Fruit fly (Drosophila melanogaster): Measurements from ENCODE around the gene CG8100.

Gene CG8100

DNA sequence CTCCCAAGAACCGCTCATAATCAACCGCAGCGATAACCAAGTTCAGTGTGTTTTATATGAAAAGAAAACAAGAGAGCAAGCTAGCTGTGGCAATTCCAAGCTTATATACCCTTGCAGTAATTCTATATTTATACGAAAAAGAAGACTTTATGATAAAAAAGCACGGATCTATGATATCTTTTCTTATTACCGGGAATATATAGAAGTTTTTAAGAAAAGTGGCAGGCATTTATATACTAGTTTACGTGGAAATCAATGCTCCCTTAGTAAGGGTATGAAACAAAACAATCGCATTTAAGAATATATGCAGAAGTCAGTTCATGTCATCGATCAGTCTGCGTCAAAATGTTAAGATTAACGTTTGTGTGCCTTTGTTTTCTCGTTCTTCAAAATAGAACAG is at the start of gene CG8100:
Gene CG8100, plus strand, starts transcription at position 333 of the 400 bp plus-strand sequence.
- TF ChIP-seq CG17806 (tag; optimal IDR thresholded peaks at IDR 0.05) (no peak), CG9948 (tag; optimal IDR thresholded peaks at IDR 0.05) (no peak), CG10348 (GFP tag; IDR thresholded peaks at IDR 0.05) (no peak), Pif1B (GFP tag; optimal IDR thresholded peaks at IDR 0.05) (peak; percentile 40), D1 (tag; optimal IDR thresholded peaks at IDR 0.05) (no peak), CG8301 (tag; optimal IDR thresholded peaks at IDR 0.05) (peak; percentile 70), CG13204 (GFP tag; optimal IDR thresholded peaks at IDR 0.05) (no peak), CG15710 (tag; optimal IDR thresholded peaks at IDR 0.05) (peak; percentile 65), gl (tag; optimal IDR thresholded peaks at IDR 0.05) (no peak), CG32121 (GFP tag; IDR thresholded peaks at IDR 0.05) (no peak), CG34367 (tag; optimal IDR thresholded peaks at IDR 0.05) (peak; percentile 43), CG14655 (GFP tag; optimal IDR thresholded peaks at IDR 0.05) (peak; percentile 76), CG4496 (GFP tag; IDR thresholded peaks at IDR 0.05) (no peak), rn (GFP tag; IDR thresholded peaks at IDR 0.05) (no peak), Snoo (tag; optimal IDR thresholded peaks at IDR 0.05) (peak; percentile 61), Pif1A (GFP tag; optimal IDR thresholded peaks at IDR 0.05) (peak; percentile 63), CG12605 (GFP tag; IDR thresholded peaks at IDR 0.05) (no peak), Ets98B (GFP tag; IDR thresholded peaks at IDR 0.05) (peak; percentile 69; the same call in 1 of the 2 replicates), EcR (GFP tag; optimal IDR thresholded peaks at IDR 0.05) (peak; percentile 51), CG8159 (tag; optimal IDR thresholded peaks at IDR 0.05) (peak; percentile 84), fd96Ca (GFP tag; IDR thresholded peaks at IDR 0.05) (no peak)

DNA sequence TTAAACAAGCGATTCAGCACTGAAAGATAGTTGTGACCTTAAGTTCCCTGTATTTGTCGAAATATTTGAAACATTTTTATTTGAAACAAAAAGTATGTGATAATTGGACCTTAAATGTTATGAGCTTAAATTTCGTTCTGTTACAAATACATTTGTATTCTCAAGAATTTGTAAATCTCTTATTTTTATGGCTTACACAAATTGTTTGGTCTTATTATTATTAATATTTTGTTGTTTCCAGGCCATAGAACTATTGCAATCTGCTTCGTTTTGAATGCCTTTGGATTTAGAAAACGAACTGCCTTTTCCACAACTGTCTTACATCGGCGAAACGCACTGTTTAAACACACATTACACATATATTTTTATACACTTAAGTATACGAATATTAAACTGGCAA is 48.9 kb upstream of the CG8100 start, which contains the start of gene CG6661:
Gene CG6661, plus strand, starts transcription at position 301 of the 400 bp plus-strand sequence.
- TF ChIP-seq CG9948 (tag; optimal IDR thresholded peaks at IDR 0.05), result no peak
- no peak for TF ChIP-seq CG4496 (GFP tag; IDR thresholded peaks at IDR 0.05)
- no peak for TF ChIP-seq CG32121 (GFP tag; IDR thresholded peaks at IDR 0.05)
- no peak for TF ChIP-seq Pif1B (GFP tag; optimal IDR thresholded peaks at IDR 0.05)
- no peak for TF ChIP-seq D1 (tag; optimal IDR thresholded peaks at IDR 0.05)
- TF ChIP-seq CG17806 (tag; optimal IDR thresholded peaks at IDR 0.05), result no peak
- no peak for TF ChIP-seq CG8301 (tag; optimal IDR thresholded peaks at IDR 0.05)
- TF ChIP-seq CG10348 (GFP tag; IDR thresholded peaks at IDR 0.05), result no peak
- TF ChIP-seq EcR (GFP tag; optimal IDR thresholded peaks at IDR 0.05), result no peak
- TF ChIP-seq CG34367 (tag; optimal IDR thresholded peaks at IDR 0.05), result no peak

DNA sequence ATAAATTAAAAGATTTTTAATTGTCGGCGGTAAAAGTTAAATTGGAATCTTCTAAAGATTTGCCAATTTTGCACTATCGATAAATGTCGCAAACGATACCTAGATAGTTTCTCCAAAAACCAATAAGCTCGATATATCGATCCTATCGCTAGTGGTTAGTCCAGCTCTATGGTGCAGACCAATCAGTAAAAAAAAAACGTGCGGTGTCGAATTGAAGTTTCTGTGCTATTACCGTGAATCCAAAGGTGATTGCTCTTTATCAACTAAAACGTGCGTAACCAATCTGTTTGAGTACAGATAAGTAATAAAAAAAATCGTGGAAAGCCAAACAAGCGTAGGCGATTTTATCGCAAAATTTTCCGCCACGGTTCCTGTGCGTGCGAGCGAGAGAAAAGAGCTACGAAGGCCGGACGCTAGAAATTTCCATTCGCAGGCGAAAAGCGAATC is 46.5 kb upstream of the CG8100 start, which contains the start of gene Hsp110:
Gene Hsp110, plus strand, starts transcription at position 153 of the 447 bp plus-strand sequence.
- TF ChIP-seq Snoo (tag; optimal IDR thresholded peaks at IDR 0.05) (peak; percentile 14), CG17806 (tag; optimal IDR thresholded peaks at IDR 0.05) (no peak), EcR (GFP tag; optimal IDR thresholded peaks at IDR 0.05) (peak; percentile 77), CG8301 (tag; optimal IDR thresholded peaks at IDR 0.05) (peak; percentile 16), CG8159 (tag; optimal IDR thresholded peaks at IDR 0.05) (peak; percentile 12), Pif1A (GFP tag; optimal IDR thresholded peaks at IDR 0.05) (no peak), Ets98B (GFP tag; IDR thresholded peaks at IDR 0.05) (peak; percentile 37; the same call in 1 of the 2 replicates), fd96Ca (GFP tag; IDR thresholded peaks at IDR 0.05) (0 out of 3 replicates have a peak, but pooled peaks have one; percentile 24)

DNA sequence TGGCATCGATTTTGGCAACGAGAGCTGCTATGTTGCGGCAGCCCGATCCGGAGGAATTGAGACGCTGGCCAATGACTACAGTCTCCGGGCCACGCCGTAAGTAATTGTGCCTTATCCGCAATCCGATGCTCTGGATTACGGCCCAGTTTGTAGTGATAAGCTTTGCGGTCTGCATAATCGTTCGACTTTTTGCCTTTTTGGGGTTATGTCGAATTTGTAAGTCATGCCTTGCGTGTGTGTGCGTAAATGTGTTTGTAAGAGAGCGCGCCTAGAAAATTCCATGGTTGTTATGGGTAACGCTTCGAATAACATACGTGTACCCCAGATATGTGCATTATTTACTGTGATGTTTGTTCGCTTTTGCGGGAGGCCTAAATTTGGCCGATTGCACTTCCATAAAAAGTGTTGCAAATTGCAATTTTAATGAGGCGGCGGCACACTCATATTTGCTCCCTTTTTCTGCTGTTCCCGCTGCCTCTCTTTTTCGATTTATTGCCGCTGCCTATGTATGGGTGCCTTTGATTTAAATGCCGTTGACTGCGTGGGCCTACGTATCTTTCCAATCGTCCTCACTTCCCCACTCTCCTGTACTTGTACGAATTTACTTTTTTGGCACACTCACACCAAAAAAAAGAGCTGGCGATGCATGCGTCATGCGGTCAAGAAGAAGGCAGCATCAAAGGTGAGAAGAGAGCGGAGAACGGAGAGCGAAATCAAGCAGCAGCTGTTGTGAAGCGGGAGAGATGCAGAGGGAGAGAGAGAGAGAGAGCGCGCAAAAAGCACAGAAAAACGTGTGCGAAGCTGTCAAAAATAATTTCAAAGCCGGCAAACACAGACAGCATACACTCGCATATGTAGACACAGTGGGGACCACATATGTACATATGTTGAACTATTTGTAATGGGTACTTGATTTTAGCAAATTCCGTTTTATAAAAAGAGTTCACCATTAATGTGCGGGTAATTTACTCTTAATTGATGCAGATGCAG is 45.5 kb upstream of the CG8100 start:
- TF ChIP-seq CG4496 (GFP tag; IDR thresholded peaks at IDR 0.05) (peak; percentile 30; the same call in 1 of the 3 replicates), CG13204 (GFP tag; optimal IDR thresholded peaks at IDR 0.05) (no peak), Ets98B (GFP tag; IDR thresholded peaks at IDR 0.05) (peak; percentile 64), CG15710 (tag; optimal IDR thresholded peaks at IDR 0.05) (no peak), fd96Ca (GFP tag; IDR thresholded peaks at IDR 0.05) (0 out of 3 replicates have a peak, but pooled peaks have one; percentile 29), EcR (GFP tag; optimal IDR thresholded peaks at IDR 0.05) (peak; percentile 67), Snoo (tag; optimal IDR thresholded peaks at IDR 0.05) (peak; percentile 5), CG12605 (GFP tag; IDR thresholded peaks at IDR 0.05) (peak; percentile 50)

DNA sequence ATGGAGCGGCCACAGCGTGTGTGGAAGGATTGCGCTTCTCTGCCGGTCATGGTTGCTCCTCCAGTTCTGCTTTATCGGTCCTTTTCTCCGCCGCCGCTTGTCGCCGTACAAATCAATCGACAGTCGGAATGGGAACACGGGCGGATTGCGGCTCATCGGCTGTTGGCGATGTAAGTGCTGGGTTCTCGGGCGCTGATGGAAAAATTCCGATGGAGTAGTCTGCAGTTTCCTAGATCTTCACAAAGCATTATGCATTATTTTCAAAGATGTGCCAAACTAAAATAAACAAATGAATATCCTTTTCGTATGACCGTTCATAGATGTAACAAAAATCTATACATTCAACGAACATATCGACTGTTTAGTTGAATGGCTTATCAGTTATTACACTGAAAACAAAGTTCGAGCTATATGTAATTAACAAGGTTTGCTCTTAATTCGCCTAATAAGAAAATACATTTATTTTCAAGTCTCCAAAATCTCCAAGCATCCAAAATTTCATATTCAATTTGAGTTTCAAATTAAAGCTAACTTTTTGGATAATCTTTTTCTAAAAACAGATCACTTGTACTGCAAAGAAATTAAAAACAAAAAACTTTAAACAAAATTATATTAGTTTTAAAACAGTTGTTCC is 33.7 kb upstream of the CG8100 start, which contains the start of gene Neurl4:
Gene Neurl4, minus strand, starts transcription at position 273 of the 634 bp plus-strand sequence.
- no peak for TF ChIP-seq fd96Ca (GFP tag; IDR thresholded peaks at IDR 0.05)
- TF ChIP-seq Snoo (tag; optimal IDR thresholded peaks at IDR 0.05), result peak; percentile 75
- TF ChIP-seq CG9948 (tag; optimal IDR thresholded peaks at IDR 0.05), result peak; percentile 84
- peak; percentile 82 for TF ChIP-seq CG32121 (GFP tag; IDR thresholded peaks at IDR 0.05)
- peak; percentile 68 for TF ChIP-seq gl (tag; optimal IDR thresholded peaks at IDR 0.05)
- TF ChIP-seq CG12605 (GFP tag; IDR thresholded peaks at IDR 0.05), result peak; percentile 80
- TF ChIP-seq CG4496 (GFP tag; IDR thresholded peaks at IDR 0.05), result peak; percentile 62; the same call in 2 of the 3 replicates
- no peak for TF ChIP-seq Pif1A (GFP tag; optimal IDR thresholded peaks at IDR 0.05)
- no peak for TF ChIP-seq CG10348 (GFP tag; IDR thresholded peaks at IDR 0.05)
- TF ChIP-seq CG8159 (tag; optimal IDR thresholded peaks at IDR 0.05), result no peak
- TF ChIP-seq rn (GFP tag; IDR thresholded peaks at IDR 0.05), result no peak
- no peak for TF ChIP-seq Pif1B (GFP tag; optimal IDR thresholded peaks at IDR 0.05)
- no peak for TF ChIP-seq CG14655 (GFP tag; optimal IDR thresholded peaks at IDR 0.05)
- TF ChIP-seq CG13204 (GFP tag; optimal IDR thresholded peaks at IDR 0.05), result no peak
- peak; percentile 65 for TF ChIP-seq Ets98B (GFP tag; IDR thresholded peaks at IDR 0.05)
- peak; percentile 81 for TF ChIP-seq CG34367 (tag; optimal IDR thresholded peaks at IDR 0.05)
- no peak for TF ChIP-seq CG8301 (tag; optimal IDR thresholded peaks at IDR 0.05)
- TF ChIP-seq EcR (GFP tag; optimal IDR thresholded peaks at IDR 0.05), result no peak
- TF ChIP-seq CG15710 (tag; optimal IDR thresholded peaks at IDR 0.05), result peak; percentile 81
- TF ChIP-seq CG17806 (tag; optimal IDR thresholded peaks at IDR 0.05), result peak; percentile 89
- TF ChIP-seq D1 (tag; optimal IDR thresholded peaks at IDR 0.05), result no peak

All from whole organism, pupa.